Fruit fly (Drosophila melanogaster) Kc167 (cell line): ENCODE measurements around the gene CG31816.

Experiments
- Myc ChIP-seq: fragments of >200 bp; optimal IDR thresholded peaks from 2 replicates; lab custom pipeline; 2017; ENCODE audit warnings: missing external identifiers
- Sin3A ChIP-seq: fragments of >200 bp; optimal IDR thresholded peaks from 2 replicates; lab custom pipeline; 2018; ENCODE audit warnings: missing external identifiers
- h ChIP-seq: fragments of >200 bp; optimal IDR thresholded peaks from 3 replicates; lab custom pipeline; 2018; ENCODE audit warnings: missing external identifiers
- insv ChIP-seq: fragments of >200 bp; optimal IDR thresholded peaks from 3 replicates; lab custom pipeline; 2018; ENCODE audit warnings: missing external identifiers
- psq ChIP-seq: fragments of >200 bp; optimal IDR thresholded peaks from 2 replicates; lab custom pipeline; 2017; ENCODE audit warnings: missing external identifiers
- ttk ChIP-seq: sonication (Bioruptor generic); optimal IDR thresholded peaks from 2 replicates; lab custom pipeline; 2017; ENCODE audit warnings: missing external identifiers

Gene CG31816

dm6 chr2L:16507682-16508269 lies 34.6 kb upstream of the CG31816 start:
- TF ChIP-seq Myc (lab: Kevin White, UChicago): no peak
- TF ChIP-seq psq (lab: Kevin White, UChicago): no peak
- TF ChIP-seq ttk (lab: Kevin White, UChicago): no peak
- no peak for TF ChIP-seq h (lab: Kevin White, UChicago)

- TF ChIP-seq insv: no peak
Observed at dm6 chr2L:16511277-16511678, 31.1 kb upstream of the CG31816 start.

- no peak for TF ChIP-seq psq (lab: Kevin White, UChicago)
- no peak for TF ChIP-seq Sin3A (lab: Kevin White, UChicago)
- TF ChIP-seq Myc (lab: Kevin White, UChicago): no peak
- no peak for TF ChIP-seq h (lab: Kevin White, UChicago)
- no peak for TF ChIP-seq ttk (lab: Kevin White, UChicago)
- no peak for TF ChIP-seq insv
Observed at dm6 chr2L:16519582-16520474, 22.5 kb upstream of the CG31816 start.

dm6 chr2L:16520475-16521344 lies 21.6 kb upstream of the CG31816 start:
- TF ChIP-seq ttk (lab: Kevin White, UChicago) (no peak), psq (lab: Kevin White, UChicago) (no peak), Sin3A (lab: Kevin White, UChicago) (no peak), insv (no peak), h (lab: Kevin White, UChicago) (no peak), Myc (lab: Kevin White, UChicago) (no peak)

dm6 chr2L:16521345-16522285 lies 20.7 kb upstream of the CG31816 start:
- no peak for TF ChIP-seq Sin3A (lab: Kevin White, UChicago)
- no peak for TF ChIP-seq Myc (lab: Kevin White, UChicago)
- TF ChIP-seq ttk (lab: Kevin White, UChicago): no peak
- TF ChIP-seq insv: no peak
- TF ChIP-seq psq (lab: Kevin White, UChicago): no peak
- no peak for TF ChIP-seq h (lab: Kevin White, UChicago)

dm6 chr2L:16522286-16522646 lies 20.1 kb upstream of the CG31816 start:
- TF ChIP-seq Sin3A (lab: Kevin White, UChicago): no peak
- TF ChIP-seq ttk (lab: Kevin White, UChicago): no peak
- TF ChIP-seq h (lab: Kevin White, UChicago): no peak
- TF ChIP-seq Myc (lab: Kevin White, UChicago): no peak
- TF ChIP-seq psq (lab: Kevin White, UChicago): no peak
- TF ChIP-seq insv: no peak

dm6 chr2L:16523091-16523490 lies 19.3 kb upstream of the CG31816 start:
- TF ChIP-seq Sin3A (lab: Kevin White, UChicago): no peak
- TF ChIP-seq Myc (lab: Kevin White, UChicago): no peak
- no peak for TF ChIP-seq insv
- TF ChIP-seq ttk (lab: Kevin White, UChicago): no peak
- TF ChIP-seq h (lab: Kevin White, UChicago): no peak
- TF ChIP-seq psq (lab: Kevin White, UChicago): no peak

dm6 chr2L:16525114-16525513 lies 17.2 kb upstream of the CG31816 start:
- no peak for TF ChIP-seq psq (lab: Kevin White, UChicago)
- no peak for TF ChIP-seq ttk (lab: Kevin White, UChicago)
- TF ChIP-seq Sin3A (lab: Kevin White, UChicago): no peak
- TF ChIP-seq Myc (lab: Kevin White, UChicago): no peak
- no peak for TF ChIP-seq h (lab: Kevin White, UChicago)
- TF ChIP-seq insv: no peak

- TF ChIP-seq psq (lab: Kevin White, UChicago) (no peak), insv (peak; percentile 83)
Observed at dm6 chr2L:16526015-16526518, 16.3 kb upstream of the CG31816 start.

dm6 chr2L:16526578-16526977 lies 15.8 kb upstream of the CG31816 start:
- TF ChIP-seq insv (no peak), psq (lab: Kevin White, UChicago) (no peak), Sin3A (lab: Kevin White, UChicago) (no peak), ttk (lab: Kevin White, UChicago) (no peak), h (lab: Kevin White, UChicago) (no peak), Myc (lab: Kevin White, UChicago) (no peak)

dm6 chr2L:16528493-16528892 lies 13.9 kb upstream of the CG31816 start:
- TF ChIP-seq Myc (lab: Kevin White, UChicago) (no peak), h (lab: Kevin White, UChicago) (no peak)
